Fruit fly (Drosophila melanogaster): Measurements from ENCODE around the gene CG33287.

The CG33287 gene

DNA sequence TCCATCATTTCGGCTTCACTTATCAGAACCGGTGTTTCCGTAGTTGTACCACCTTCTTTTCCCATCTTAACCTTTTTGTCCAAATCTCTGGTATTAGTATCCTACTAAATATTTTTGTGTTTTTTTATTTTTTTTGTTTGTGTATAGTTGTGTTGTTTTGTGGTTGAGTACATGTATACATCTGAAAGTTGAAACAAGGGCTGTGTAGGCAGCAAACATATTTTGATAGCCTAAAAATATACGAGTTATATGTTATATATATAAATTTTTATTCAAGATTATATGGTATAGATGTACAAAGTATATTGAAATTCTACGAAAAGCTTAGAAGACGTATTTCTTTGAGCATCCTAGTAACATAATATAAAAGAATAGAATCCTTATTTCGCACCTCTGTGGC, at the start of gene CG33287:
Gene CG33287, minus strand, starts transcription at position 101 of the 400 bp plus-strand sequence.
- no peak for TF ChIP-seq Ets98B (GFP tag; IDR thresholded peaks at IDR 0.05)
- no peak for TF ChIP-seq CG8159 (tag; optimal IDR thresholded peaks at IDR 0.05)
- TF ChIP-seq CG17806 (tag; optimal IDR thresholded peaks at IDR 0.05) = no peak
- no peak for TF ChIP-seq rn (GFP tag; IDR thresholded peaks at IDR 0.05)
- no peak for TF ChIP-seq CG13204 (GFP tag; optimal IDR thresholded peaks at IDR 0.05)
- TF ChIP-seq gl (tag; optimal IDR thresholded peaks at IDR 0.05) = no peak
- no peak for TF ChIP-seq CG10348 (GFP tag; IDR thresholded peaks at IDR 0.05)
- no peak for TF ChIP-seq Pif1A (GFP tag; optimal IDR thresholded peaks at IDR 0.05)
- no peak for TF ChIP-seq CG4496 (GFP tag; IDR thresholded peaks at IDR 0.05)
- no peak for TF ChIP-seq D1 (tag; optimal IDR thresholded peaks at IDR 0.05)
- TF ChIP-seq CG12605 (GFP tag; IDR thresholded peaks at IDR 0.05) = no peak
- TF ChIP-seq Pif1B (GFP tag; optimal IDR thresholded peaks at IDR 0.05) = no peak
- no peak for TF ChIP-seq Snoo (tag; optimal IDR thresholded peaks at IDR 0.05)
- no peak for TF ChIP-seq CG9948 (tag; optimal IDR thresholded peaks at IDR 0.05)
- TF ChIP-seq EcR (GFP tag; optimal IDR thresholded peaks at IDR 0.05) = no peak
- TF ChIP-seq CG8301 (tag; optimal IDR thresholded peaks at IDR 0.05) = no peak
- no peak for TF ChIP-seq fd96Ca (GFP tag; IDR thresholded peaks at IDR 0.05)

DNA sequence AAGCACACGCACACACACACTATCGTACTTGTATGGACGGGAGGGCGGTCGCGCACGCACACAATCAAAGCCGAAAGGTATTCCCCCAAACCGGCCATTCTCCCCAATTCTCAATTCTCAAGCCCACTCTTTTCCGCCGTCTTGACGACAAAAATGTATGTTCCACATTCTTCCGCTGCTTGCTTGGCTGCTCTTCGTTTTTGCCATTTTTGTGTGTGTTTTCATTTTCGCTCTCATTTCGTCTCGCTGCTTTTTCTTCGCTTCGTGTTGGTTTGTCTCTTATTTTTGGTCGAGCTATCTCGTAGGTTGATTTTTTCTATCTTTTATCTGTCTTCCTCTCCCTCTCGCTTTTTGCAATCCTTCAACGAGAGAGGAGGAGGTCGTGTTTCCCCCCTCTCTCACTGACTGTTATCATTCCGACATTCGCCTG, 44.1 kb upstream of the CG33287 start:
- no peak for TF ChIP-seq CG8301 (tag; optimal IDR thresholded peaks at IDR 0.05)
- peak; percentile 77 for TF ChIP-seq CG12605 (GFP tag; IDR thresholded peaks at IDR 0.05)
- no peak for TF ChIP-seq CG14655 (GFP tag; optimal IDR thresholded peaks at IDR 0.05)
- peak; percentile 37 for TF ChIP-seq CG32121 (GFP tag; IDR thresholded peaks at IDR 0.05)
- peak; percentile 56; the same call in 2 of the 3 replicates for TF ChIP-seq fd96Ca (GFP tag; IDR thresholded peaks at IDR 0.05)
- TF ChIP-seq Pif1B (GFP tag; optimal IDR thresholded peaks at IDR 0.05) = peak; percentile 7
- TF ChIP-seq CG9948 (tag; optimal IDR thresholded peaks at IDR 0.05) = peak; percentile 10
- TF ChIP-seq CG17806 (tag; optimal IDR thresholded peaks at IDR 0.05) = peak; percentile 20
- TF ChIP-seq EcR (GFP tag; optimal IDR thresholded peaks at IDR 0.05) = peak; percentile 4
- no peak for TF ChIP-seq CG8159 (tag; optimal IDR thresholded peaks at IDR 0.05)
- peak; percentile 15 for TF ChIP-seq Pif1A (GFP tag; optimal IDR thresholded peaks at IDR 0.05)
- TF ChIP-seq D1 (tag; optimal IDR thresholded peaks at IDR 0.05) = no peak
- TF ChIP-seq Snoo (tag; optimal IDR thresholded peaks at IDR 0.05) = no peak
- TF ChIP-seq CG13204 (GFP tag; optimal IDR thresholded peaks at IDR 0.05) = no peak
- peak; percentile 35; the same call in 2 of the 3 replicates for TF ChIP-seq CG4496 (GFP tag; IDR thresholded peaks at IDR 0.05)
- no peak for TF ChIP-seq CG15710 (tag; optimal IDR thresholded peaks at IDR 0.05)
- no peak; the same call in 1 of the 2 replicates for TF ChIP-seq Ets98B (GFP tag; IDR thresholded peaks at IDR 0.05)
- no peak for TF ChIP-seq CG10348 (GFP tag; IDR thresholded peaks at IDR 0.05)
- TF ChIP-seq gl (tag; optimal IDR thresholded peaks at IDR 0.05) = peak; percentile 74
- TF ChIP-seq rn (GFP tag; IDR thresholded peaks at IDR 0.05) = no peak
- no peak for TF ChIP-seq CG34367 (tag; optimal IDR thresholded peaks at IDR 0.05)

DNA sequence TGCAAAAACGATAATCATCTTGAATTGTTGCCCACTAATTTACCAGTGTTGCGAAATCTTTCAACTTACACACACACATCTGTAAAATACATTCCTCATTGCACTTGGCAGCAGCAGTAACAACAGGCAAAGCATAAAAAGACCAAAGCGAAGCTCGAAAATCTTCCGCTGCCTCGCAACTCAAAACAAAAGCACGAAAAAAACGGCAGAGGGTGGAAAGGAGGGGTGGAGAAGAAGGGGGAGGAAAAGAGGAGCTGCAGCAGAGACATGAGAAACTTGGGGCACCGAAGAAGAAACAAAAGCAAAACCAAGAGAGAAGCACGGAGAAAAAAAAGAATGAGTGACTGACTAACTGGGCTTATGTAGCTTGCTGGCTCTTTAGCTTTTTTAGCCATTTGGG, 43.0 kb upstream of the CG33287 start:
- peak; percentile 31 for TF ChIP-seq Pif1B (GFP tag; optimal IDR thresholded peaks at IDR 0.05)
- TF ChIP-seq CG15710 (tag; optimal IDR thresholded peaks at IDR 0.05) = peak; percentile 38
- no peak for TF ChIP-seq CG8301 (tag; optimal IDR thresholded peaks at IDR 0.05)
- no peak for TF ChIP-seq CG17806 (tag; optimal IDR thresholded peaks at IDR 0.05)
- no peak for TF ChIP-seq D1 (tag; optimal IDR thresholded peaks at IDR 0.05)
- no peak for TF ChIP-seq Snoo (tag; optimal IDR thresholded peaks at IDR 0.05)
- peak; percentile 56 for TF ChIP-seq gl (tag; optimal IDR thresholded peaks at IDR 0.05)
- TF ChIP-seq CG12605 (GFP tag; IDR thresholded peaks at IDR 0.05) = no peak
- peak; percentile 53 for TF ChIP-seq CG13204 (GFP tag; optimal IDR thresholded peaks at IDR 0.05)
- peak; percentile 66; the same call in 1 of the 3 replicates for TF ChIP-seq fd96Ca (GFP tag; IDR thresholded peaks at IDR 0.05)
- 0 out of 3 replicates have a peak, but pooled peaks have one; percentile 30 for TF ChIP-seq CG4496 (GFP tag; IDR thresholded peaks at IDR 0.05)
- TF ChIP-seq CG9948 (tag; optimal IDR thresholded peaks at IDR 0.05) = peak; percentile 3
- TF ChIP-seq CG14655 (GFP tag; optimal IDR thresholded peaks at IDR 0.05) = no peak
- no peak for TF ChIP-seq CG34367 (tag; optimal IDR thresholded peaks at IDR 0.05)
- no peak for TF ChIP-seq CG10348 (GFP tag; IDR thresholded peaks at IDR 0.05)
- TF ChIP-seq rn (GFP tag; IDR thresholded peaks at IDR 0.05) = 0 out of 2 replicates have a peak, but pooled peaks have one; percentile 17
- peak; percentile 58 for TF ChIP-seq EcR (GFP tag; optimal IDR thresholded peaks at IDR 0.05)
- TF ChIP-seq Ets98B (GFP tag; IDR thresholded peaks at IDR 0.05) = no peak
- TF ChIP-seq CG32121 (GFP tag; IDR thresholded peaks at IDR 0.05) = 0 out of 2 replicates have a peak, but pooled peaks have one; percentile 22
- TF ChIP-seq CG8159 (tag; optimal IDR thresholded peaks at IDR 0.05) = peak; percentile 34
- TF ChIP-seq Pif1A (GFP tag; optimal IDR thresholded peaks at IDR 0.05) = no peak

DNA sequence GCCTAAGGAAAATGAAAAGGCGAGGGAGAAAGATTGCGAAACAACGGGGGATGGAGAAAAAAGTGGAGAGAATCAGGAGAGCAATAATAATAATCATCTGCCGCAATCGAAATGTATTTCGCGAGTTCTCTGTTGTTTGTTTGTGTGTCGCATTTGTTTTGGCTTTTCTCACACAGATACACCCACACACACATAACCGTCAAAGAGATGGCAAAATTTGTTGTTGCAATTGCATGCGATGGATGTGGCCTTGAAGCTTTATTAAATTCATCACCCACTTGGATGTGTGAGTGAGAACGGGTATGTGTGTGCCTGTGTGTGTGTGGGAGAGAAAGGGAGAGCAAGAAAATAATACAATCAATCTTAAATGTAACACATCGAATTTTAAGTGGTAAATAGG, 41.2 kb upstream of the CG33287 start:
- TF ChIP-seq EcR (GFP tag; optimal IDR thresholded peaks at IDR 0.05) = peak; percentile 36
- TF ChIP-seq D1 (tag; optimal IDR thresholded peaks at IDR 0.05) = no peak

DNA sequence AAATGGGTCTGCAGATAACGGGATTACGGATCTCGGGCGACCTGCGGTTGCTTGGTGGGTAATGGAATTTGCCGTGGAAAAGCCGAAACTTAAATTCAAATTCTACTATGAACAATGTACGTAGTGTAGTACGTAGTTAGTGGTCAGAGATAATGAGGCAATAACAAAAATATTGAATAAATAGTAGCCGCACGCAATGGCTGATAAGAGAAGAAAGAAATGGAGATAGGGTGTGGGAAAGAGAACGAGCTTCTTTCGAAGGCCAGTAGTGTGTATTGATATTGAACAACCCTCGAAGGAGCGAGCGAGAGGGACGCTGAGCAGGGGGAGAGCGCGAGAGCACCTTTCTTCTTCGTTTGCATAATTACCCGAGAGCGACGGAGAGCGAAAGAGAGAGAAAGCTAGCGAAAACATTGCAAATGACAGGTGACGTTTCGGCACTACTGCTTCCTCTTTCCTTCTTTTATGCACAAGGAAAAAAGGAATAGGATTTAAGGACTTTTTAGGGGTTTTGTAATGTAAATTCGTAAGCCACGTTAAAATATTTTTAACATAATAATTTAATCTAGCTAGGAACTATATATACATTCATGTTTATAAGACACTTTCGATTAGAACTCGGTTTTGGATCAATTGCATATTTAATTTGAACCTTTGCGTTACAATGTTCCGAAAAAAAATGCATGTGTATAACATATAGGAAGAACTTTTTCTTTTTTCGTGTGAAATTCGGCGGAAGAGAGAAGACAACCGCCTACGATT, 40.6 kb upstream of the CG33287 start:
- TF ChIP-seq CG15710 (tag; optimal IDR thresholded peaks at IDR 0.05) = peak; percentile 7
- peak; percentile 45 for TF ChIP-seq Pif1B (GFP tag; optimal IDR thresholded peaks at IDR 0.05)
- peak; percentile 52; the same call in 2 of the 3 replicates for TF ChIP-seq fd96Ca (GFP tag; IDR thresholded peaks at IDR 0.05)
- TF ChIP-seq CG9948 (tag; optimal IDR thresholded peaks at IDR 0.05) = peak; percentile 44
- TF ChIP-seq CG8159 (tag; optimal IDR thresholded peaks at IDR 0.05) = peak; percentile 40
- no peak for TF ChIP-seq CG34367 (tag; optimal IDR thresholded peaks at IDR 0.05)
- peak; percentile 68 for TF ChIP-seq CG8301 (tag; optimal IDR thresholded peaks at IDR 0.05)
- 0 out of 3 replicates have a peak, but pooled peaks have one; percentile 46 for TF ChIP-seq CG4496 (GFP tag; IDR thresholded peaks at IDR 0.05)
- peak; percentile 40 for TF ChIP-seq Snoo (tag; optimal IDR thresholded peaks at IDR 0.05)
- TF ChIP-seq D1 (tag; optimal IDR thresholded peaks at IDR 0.05) = no peak
- peak; percentile 22 for TF ChIP-seq CG17806 (tag; optimal IDR thresholded peaks at IDR 0.05)
- TF ChIP-seq CG13204 (GFP tag; optimal IDR thresholded peaks at IDR 0.05) = no peak
- no peak for TF ChIP-seq rn (GFP tag; IDR thresholded peaks at IDR 0.05)
- TF ChIP-seq EcR (GFP tag; optimal IDR thresholded peaks at IDR 0.05) = peak; percentile 6
- TF ChIP-seq gl (tag; optimal IDR thresholded peaks at IDR 0.05) = no peak
- peak; percentile 18; the same call in 1 of the 2 replicates for TF ChIP-seq Ets98B (GFP tag; IDR thresholded peaks at IDR 0.05)
- TF ChIP-seq Pif1A (GFP tag; optimal IDR thresholded peaks at IDR 0.05) = peak; percentile 54
- TF ChIP-seq CG14655 (GFP tag; optimal IDR thresholded peaks at IDR 0.05) = peak; percentile 71
- TF ChIP-seq CG32121 (GFP tag; IDR thresholded peaks at IDR 0.05) = 0 out of 2 replicates have a peak, but pooled peaks have one; percentile 13

All from whole organism, pupa.